Fruit fly (Drosophila melanogaster) whole organism: ENCODE results near the gene CG5056.

Experiments used
- CG8478 ChIP-seq: fragments of >200 bp; optimal IDR thresholded peaks from 2 replicates; lab custom pipeline; 2018; ENCODE audit warnings: inconsistent platforms
- Dll ChIP-seq: fragments of >200 bp; optimal IDR thresholded peaks from 2 replicates; lab custom pipeline; 2017
- pan ChIP-seq: fragments of >200 bp; optimal IDR thresholded peaks from 2 replicates; lab custom pipeline; 2017

dm6 chr2L:10413251-10414127 is 47.0 kb downstream of the CG5056 start, which contains the start of the genes CG5355 and Klp31E:
- TF ChIP-seq CG8478 (lab: Kevin White, UChicago): no peak
- no peak for TF ChIP-seq pan (lab: Kevin White, UChicago)
- TF ChIP-seq Dll: no peak
